Fruit fly (Drosophila melanogaster) whole organism, pupa: ENCODE results near the gene CG12692.

Source experiments
- CG10348 ChIP-seq: fragments of 200-800 bp; sonication (Bioruptor generic); IDR thresholded peaks from 2 replicates; pipeline ENCODE4 v1.3.6; 2022; ENCODE audit warnings: missing biosample characterization, missing genetic modification characterization
- CG12605 ChIP-seq: fragments of 200-800 bp; sonication (Bioruptor generic); IDR thresholded peaks from 2 replicates; pipeline ENCODE4 v1.3.6; 2022; ENCODE audit warnings: missing biosample characterization, missing genetic modification characterization
- CG13204 ChIP-seq: fragments of 200-800 bp; sonication (Bioruptor generic); optimal IDR thresholded peaks from 2 replicates; lab custom pipeline; 2018; ENCODE audit warnings: missing biosample characterization, mild to moderate bottlenecking, missing genetic modification characterization, moderate library complexity
- CG14655 ChIP-seq: fragments of 200-800 bp; sonication (Bioruptor generic); optimal IDR thresholded peaks from 3 replicates; lab custom pipeline; 2017; ENCODE audit warnings: mild to moderate bottlenecking, missing biosample characterization, missing genetic modification reagents, missing genetic modification characterization
- CG15710 ChIP-seq: fragments of 200-800 bp; sonication (Bioruptor generic); optimal IDR thresholded peaks from 2 replicates; lab custom pipeline; 2018; ENCODE audit warnings: missing biosample characterization, mild to moderate bottlenecking, missing genetic modification characterization, moderate library complexity
- CG17806 ChIP-seq: fragments of 200-800 bp; sonication (Bioruptor generic); optimal IDR thresholded peaks from 2 replicates; lab custom pipeline; 2018; ENCODE audit warnings: missing biosample characterization, mild to moderate bottlenecking, missing genetic modification characterization, moderate library complexity
- CG32121 ChIP-seq: fragments of 200-800 bp; sonication (Bioruptor generic); IDR thresholded peaks from 2 replicates; pipeline ENCODE4 v1.3.6; 2022; ENCODE audit warnings: missing biosample characterization, missing genetic modification characterization
- CG34367 ChIP-seq: fragments of 200-800 bp; sonication (Bioruptor generic); optimal IDR thresholded peaks from 2 replicates; lab custom pipeline; 2018; ENCODE audit warnings: missing biosample characterization, mild to moderate bottlenecking, missing genetic modification characterization
- CG4496 ChIP-seq: fragments of 200-800 bp; sonication (Bioruptor generic); IDR thresholded peaks from 3 replicates; pipeline ENCODE4 v1.3.6; 2022; ENCODE audit warnings: missing biosample characterization, missing genetic modification characterization
- CG8159 ChIP-seq: fragments of 200-800 bp; sonication (Bioruptor generic); optimal IDR thresholded peaks from 3 replicates; lab custom pipeline; 2018; ENCODE audit warnings: missing biosample characterization, mild to moderate bottlenecking, missing genetic modification characterization, moderate library complexity
- CG8301 ChIP-seq: fragments of 200-800 bp; sonication (Bioruptor generic); optimal IDR thresholded peaks from 2 replicates; lab custom pipeline; 2018; ENCODE audit warnings: missing biosample characterization, mild to moderate bottlenecking, missing genetic modification characterization
- CG9948 ChIP-seq: fragments of 200-800 bp; sonication (Bioruptor generic); optimal IDR thresholded peaks from 2 replicates; lab custom pipeline; 2018; ENCODE audit warnings: missing biosample characterization, mild to moderate bottlenecking, missing genetic modification characterization, moderate library complexity
- D1 ChIP-seq: fragments of 200-800 bp; sonication (Bioruptor generic); optimal IDR thresholded peaks from 2 replicates; lab custom pipeline; 2018; ENCODE audit warnings: missing biosample characterization, mild to moderate bottlenecking, missing genetic modification characterization, moderate library complexity
- EcR ChIP-seq: fragments of 200-800 bp; sonication (Bioruptor generic); optimal IDR thresholded peaks from 3 replicates; lab custom pipeline; 2019; ENCODE audit warnings: missing biosample characterization, missing genetic modification characterization, mild to moderate bottlenecking, moderate library complexity, missing genetic modification reagents
- Ets98B ChIP-seq: fragments of 200-800 bp; sonication (Bioruptor generic); IDR thresholded peaks from 2 replicates; pipeline ENCODE4 v1.3.6; 2022; ENCODE audit warnings: missing biosample characterization, missing genetic modification characterization
- Pif1A ChIP-seq: fragments of 200-800 bp; sonication (Bioruptor generic); optimal IDR thresholded peaks from 3 replicates; lab custom pipeline; 2016; ENCODE audit warnings: missing biosample characterization, missing genetic modification characterization
- Pif1B ChIP-seq: fragments of 200-800 bp; sonication (Bioruptor generic); optimal IDR thresholded peaks from 3 replicates; lab custom pipeline; 2016; ENCODE audit warnings: missing biosample characterization, missing genetic modification characterization
- Snoo ChIP-seq: fragments of 200-800 bp; sonication (Bioruptor generic); optimal IDR thresholded peaks from 3 replicates; lab custom pipeline; 2017; ENCODE audit warnings: missing biosample characterization, mild to moderate bottlenecking, missing genetic modification characterization, inconsistent platforms
- fd96Ca ChIP-seq: fragments of 200-800 bp; sonication (Bioruptor generic); IDR thresholded peaks from 3 replicates; pipeline ENCODE4 v1.3.6; 2022; ENCODE audit warnings: missing biosample characterization, missing genetic modification characterization
- gl ChIP-seq: fragments of 200-800 bp; sonication (Bioruptor generic); optimal IDR thresholded peaks from 2 replicates; lab custom pipeline; 2018; ENCODE audit warnings: missing biosample characterization, mild to moderate bottlenecking, missing genetic modification characterization
- rn ChIP-seq: fragments of 200-800 bp; sonication (Bioruptor generic); IDR thresholded peaks from 2 replicates; pipeline ENCODE4 v1.3.6; 2022; ENCODE audit warnings: missing biosample characterization, missing genetic modification characterization

Gene CG12692

DNA sequence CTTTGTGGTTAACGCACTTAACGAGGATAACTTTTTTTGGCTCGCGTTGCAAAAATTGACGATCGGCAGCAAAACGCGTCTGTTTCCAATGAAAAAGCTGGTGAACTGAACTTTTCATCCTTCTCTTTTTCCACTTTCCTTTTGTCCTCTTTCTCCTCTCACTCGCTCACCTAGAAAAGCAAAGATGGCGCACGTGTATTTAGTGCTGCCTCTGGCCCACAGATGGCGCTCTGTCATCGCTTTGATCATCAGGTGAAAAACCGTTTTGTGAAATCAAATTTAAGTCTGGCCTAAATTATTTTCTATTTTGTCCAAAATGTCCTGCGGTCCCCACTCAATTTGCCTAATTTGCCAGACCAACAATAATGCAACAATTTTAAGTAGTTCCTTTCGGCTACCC, 8.7 kb downstream of the CG12692 start:
- TF ChIP-seq Pif1A (no peak), CG8301 (no peak), fd96Ca (GFP tag; lab: Robert Waterston, UW) (no peak), D1 (tag; lab: Kevin White, UChicago) (no peak), EcR (GFP tag; lab: Kevin White, UChicago) (no peak), Snoo (no peak), Ets98B (GFP tag; lab: Robert Waterston, UW) (no peak), CG12605 (GFP tag; lab: Robert Waterston, UW) (no peak), Pif1B (GFP tag; lab: Kevin White, UChicago) (no peak), CG34367 (tag; lab: Kevin White, UChicago) (no peak), CG14655 (no peak), CG8159 (tag; lab: Kevin White, UChicago) (no peak), CG10348 (GFP tag; lab: Robert Waterston, UW) (no peak), CG32121 (GFP tag; lab: Robert Waterston, UW) (no peak), gl (no peak)

- peak; percentile 37; the same call in 1 of the 2 replicates for TF ChIP-seq CG12605 (GFP tag; lab: Robert Waterston, UW)
- TF ChIP-seq CG4496 (GFP tag; lab: Robert Waterston, UW): no peak
- TF ChIP-seq, all 21 proteins: peak for 1
Observed at dm6 chrX:4280769-4281168, 21.4 kb downstream of the CG12692 start.

dm6 chrX:4277861-4278260, 24.3 kb downstream of the CG12692 start, which contains the start of gene CG15578:
TSS of gene CG15578 (minus strand) at chrX:4277961.
- TF ChIP-seq gl: no peak
- TF ChIP-seq fd96Ca (GFP tag; lab: Robert Waterston, UW): no peak
- no peak for TF ChIP-seq rn (GFP tag; lab: Robert Waterston, UW)
- no peak for TF ChIP-seq CG13204 (GFP tag; lab: Kevin White, UChicago)
- no peak for TF ChIP-seq CG17806 (tag; lab: Kevin White, UChicago)
- no peak for TF ChIP-seq EcR (GFP tag; lab: Kevin White, UChicago)
- TF ChIP-seq CG10348 (GFP tag; lab: Robert Waterston, UW): no peak
- TF ChIP-seq CG9948 (tag; lab: Kevin White, UChicago): no peak
- TF ChIP-seq CG4496 (GFP tag; lab: Robert Waterston, UW): no peak
- TF ChIP-seq CG14655: no peak
- no peak for TF ChIP-seq CG32121 (GFP tag; lab: Robert Waterston, UW)
- TF ChIP-seq, all 21 proteins: peak for 0

dm6 chrX:4276900-4277299, 25.2 kb downstream of the CG12692 start, which contains the start of gene CG15577:
TSS of gene CG15577 (minus strand) at chrX:4277000.
- TF ChIP-seq Pif1A (no peak), CG12605 (GFP tag; lab: Robert Waterston, UW) (no peak), CG17806 (tag; lab: Kevin White, UChicago) (no peak), EcR (GFP tag; lab: Kevin White, UChicago) (no peak), CG32121 (GFP tag; lab: Robert Waterston, UW) (no peak), CG8301 (no peak), CG34367 (tag; lab: Kevin White, UChicago) (no peak), CG15710 (tag; lab: Kevin White, UChicago) (no peak), CG14655 (no peak), gl (no peak), rn (GFP tag; lab: Robert Waterston, UW) (no peak), D1 (tag; lab: Kevin White, UChicago) (no peak), CG8159 (tag; lab: Kevin White, UChicago) (no peak), CG10348 (GFP tag; lab: Robert Waterston, UW) (no peak), CG13204 (GFP tag; lab: Kevin White, UChicago) (no peak), Snoo (no peak), fd96Ca (GFP tag; lab: Robert Waterston, UW) (no peak), Ets98B (GFP tag; lab: Robert Waterston, UW) (no peak)

- TF ChIP-seq CG32121 (GFP tag; lab: Robert Waterston, UW) (no peak), CG9948 (tag; lab: Kevin White, UChicago) (no peak), CG8159 (tag; lab: Kevin White, UChicago) (no peak), CG34367 (tag; lab: Kevin White, UChicago) (no peak), CG12605 (GFP tag; lab: Robert Waterston, UW) (no peak), Ets98B (GFP tag; lab: Robert Waterston, UW) (no peak), Pif1B (GFP tag; lab: Kevin White, UChicago) (no peak), CG13204 (GFP tag; lab: Kevin White, UChicago) (no peak), Pif1A (no peak), CG17806 (tag; lab: Kevin White, UChicago) (no peak), Snoo (no peak), CG4496 (GFP tag; lab: Robert Waterston, UW) (no peak), CG10348 (GFP tag; lab: Robert Waterston, UW) (no peak), D1 (tag; lab: Kevin White, UChicago) (no peak), rn (GFP tag; lab: Robert Waterston, UW) (no peak), CG8301 (no peak)
Observed at dm6 chrX:4273499-4273898, 28.6 kb downstream of the CG12692 start.

- TF ChIP-seq D1 (tag; lab: Kevin White, UChicago): no peak
- TF ChIP-seq rn (GFP tag; lab: Robert Waterston, UW): no peak
- no peak for TF ChIP-seq CG34367 (tag; lab: Kevin White, UChicago)
- TF ChIP-seq CG9948 (tag; lab: Kevin White, UChicago): no peak
- no peak for TF ChIP-seq CG14655
- no peak for TF ChIP-seq CG13204 (GFP tag; lab: Kevin White, UChicago)
- no peak for TF ChIP-seq Pif1A
- TF ChIP-seq CG8301: no peak
- no peak for TF ChIP-seq fd96Ca (GFP tag; lab: Robert Waterston, UW)
- no peak for TF ChIP-seq gl
- TF ChIP-seq CG32121 (GFP tag; lab: Robert Waterston, UW): no peak
- TF ChIP-seq CG12605 (GFP tag; lab: Robert Waterston, UW): no peak
- no peak for TF ChIP-seq CG17806 (tag; lab: Kevin White, UChicago)
- no peak for TF ChIP-seq CG8159 (tag; lab: Kevin White, UChicago)
Observed at dm6 chrX:4268401-4268800, 33.7 kb downstream of the CG12692 start, which contains the start of gene CG15572. TSS of gene CG15572 (plus strand) at chrX:4268701.
